Worm (Caenorhabditis elegans) whole organism, L1 larva: Measurements from ENCODE around the gene B0524.2.

ENCODE experiments used
- C16A3.4 ChIP-seq: fragments of 150-350 bp; optimal IDR thresholded peaks from 2 replicates; lab custom pipeline; 2014; ENCODE audit warnings: missing biosample characterization, missing genetic modification characterization
- F16B12.6 ChIP-seq: fragments of 150-350 bp; optimal IDR thresholded peaks from 2 replicates; lab custom pipeline; 2014; ENCODE audit warnings: missing biosample characterization, missing genetic modification characterization
- aly-2 ChIP-seq: fragments of 150-350 bp; optimal IDR thresholded peaks from 2 replicates; lab custom pipeline; 2014; ENCODE audit warnings: missing biosample characterization, missing genetic modification characterization
- ceh-63 ChIP-seq: fragments of 200-800 bp; sonication (Bioruptor generic); optimal IDR thresholded peaks from 2 replicates; lab custom pipeline; 2018; ENCODE audit warnings: mild to moderate bottlenecking, missing genetic modification characterization, missing compliant biosample characterization
- ceh-8 ChIP-seq: fragments of 200-800 bp; sonication (Bioruptor generic); optimal IDR thresholded peaks from 2 replicates; lab custom pipeline; 2018; ENCODE audit warnings: mild to moderate bottlenecking, missing genetic modification characterization, moderate library complexity, missing compliant biosample characterization
- ceh-82 ChIP-seq, 3 experiments: fragments of 150-350 bp in 1 of 3; sonication (generic microtip) in 2 of 3; optimal IDR thresholded peaks; 2 replicates each; lab custom pipeline; 2014 to 2017; ENCODE audit warnings: missing biosample characterization in 3 of 3, missing genetic modification characterization in 3 of 3
- ceh-88 ChIP-seq: fragments of 200-800 bp; sonication (Bioruptor generic); IDR thresholded peaks from 2 replicates; pipeline ENCODE4 v1.3.6; 2022; ENCODE audit warnings: missing genetic modification characterization, missing compliant biosample characterization
- ceh-90 ChIP-seq: sonication (generic microtip); optimal IDR thresholded peaks from 2 replicates; lab custom pipeline; 2016; ENCODE audit warnings: missing genetic modification characterization, missing compliant biosample characterization
- efl-1 ChIP-seq, 4 experiments: fragments of 150-350 bp; optimal IDR thresholded peaks in 3 of 4; peaks in 1 of 4; 1 replicate in 1 of 4; 2 replicates in 3 of 4; lab custom pipeline; 2014; ENCODE audit warnings: missing biosample characterization in 2 of 4, missing genetic modification characterization in 2 of 4, missing genetic modification reagents in 2 of 4
- efl-3 ChIP-seq: fragments of 200-800 bp; sonication (Bioruptor generic); optimal IDR thresholded peaks from 2 replicates; lab custom pipeline; 2018; ENCODE audit warnings: mild to moderate bottlenecking, missing genetic modification characterization, missing compliant biosample characterization
- egl-13 ChIP-seq: sonication (generic microtip); optimal IDR thresholded peaks from 2 replicates; lab custom pipeline; 2016; ENCODE audit warnings: missing genotype, missing genetic modification reagents, missing genetic modification characterization, missing compliant biosample characterization
- elt-3 ChIP-seq, 6 experiments: fragments of 150-350 bp in 1 of 6; sonication (generic microtip); optimal IDR thresholded peaks; 2 replicates each; lab custom pipeline; 2017 to 2018; ENCODE audit warnings: missing biosample characterization in 6 of 6, missing genetic modification characterization in 6 of 6, inconsistent platforms in 1 of 6
- fkh-4 ChIP-seq: sonication (generic microtip); optimal IDR thresholded peaks from 2 replicates; lab custom pipeline; 2016; ENCODE audit warnings: missing compliant biosample characterization, missing genetic modification characterization, borderline replicate concordance
- fos-1 ChIP-seq: fragments of 150-350 bp; optimal IDR thresholded peaks from 2 replicates; lab custom pipeline; 2014; ENCODE audit warnings: missing biosample characterization, missing genetic modification characterization
- hlh-17 ChIP-seq: fragments of 200-800 bp; sonication (Bioruptor generic); optimal IDR thresholded peaks from 2 replicates; lab custom pipeline; 2018; ENCODE audit warnings: missing genetic modification characterization, mild to moderate bottlenecking, missing compliant biosample characterization, moderate library complexity, borderline replicate concordance
- hlh-4 ChIP-seq: sonication (generic microtip); optimal IDR thresholded peaks from 2 replicates; lab custom pipeline; 2016; ENCODE audit warnings: mild to moderate bottlenecking, missing genetic modification characterization, missing compliant biosample characterization
- hpl-2 ChIP-seq: fragments of 150-350 bp; optimal IDR thresholded peaks from 2 replicates; lab custom pipeline; 2014; ENCODE audit warnings: missing biosample characterization, missing genetic modification reagents, missing genetic modification characterization
- lin-13 ChIP-seq: fragments of 150-350 bp; optimal IDR thresholded peaks from 2 replicates; lab custom pipeline; 2014; ENCODE audit warnings: missing biosample characterization, missing genetic modification reagents, missing genetic modification characterization
- lin-14 ChIP-seq: fragments of 200-800 bp; sonication (Bioruptor generic); optimal IDR thresholded peaks from 2 replicates; lab custom pipeline; 2018; ENCODE audit warnings: mild to moderate bottlenecking, missing genetic modification characterization, moderate library complexity, missing compliant biosample characterization
- lin-35 ChIP-seq, 2 experiments: fragments of 150-350 bp; optimal IDR thresholded peaks; 2 replicates each; lab custom pipeline; 2014; ENCODE audit warnings: missing biosample characterization in 2 of 2, missing genetic modification characterization in 2 of 2, missing genetic modification reagents in 2 of 2
- lir-3 ChIP-seq: sonication (generic microtip); optimal IDR thresholded peaks from 2 replicates; lab custom pipeline; 2016; ENCODE audit warnings: mild to moderate bottlenecking, missing genetic modification characterization, moderate library complexity, missing compliant biosample characterization; ENCODE audit not compliant: poor library complexity
- lsy-2 ChIP-seq, 2 experiments: fragments of 150-350 bp; optimal IDR thresholded peaks; 2 replicates each; lab custom pipeline; 2014; ENCODE audit warnings: missing biosample characterization in 2 of 2, missing genetic modification characterization in 2 of 2
- mab-9 ChIP-seq: fragments of 200-800 bp; sonication (Bioruptor generic); IDR thresholded peaks from 2 replicates; pipeline ENCODE4 v1.3.6; 2022; ENCODE audit warnings: missing genetic modification reagents, missing genetic modification characterization, missing compliant biosample characterization
- nhr-19 ChIP-seq: fragments of 200-800 bp; sonication (Bioruptor generic); conservative IDR thresholded peaks from 2 replicates; pipeline ENCODE4 v1.3.6; 2022; ENCODE audit warnings: missing genetic modification characterization, missing compliant biosample characterization
- nhr-47 ChIP-seq: sonication (generic microtip); optimal IDR thresholded peaks from 2 replicates; lab custom pipeline; 2016; ENCODE audit warnings: mild to moderate bottlenecking, missing genetic modification characterization, moderate library complexity, missing compliant biosample characterization
- nhr-76 ChIP-seq: sonication (generic microtip); optimal IDR thresholded peaks from 2 replicates; lab custom pipeline; 2017; ENCODE audit warnings: missing biosample characterization, missing genetic modification characterization
- nhr-85 ChIP-seq: sonication (generic microtip); peaks from one replicate; lab custom pipeline; 2016; ENCODE audit warnings: missing genetic modification characterization, inconsistent platforms, missing compliant biosample characterization
- sptf-1 ChIP-seq: fragments of 150-350 bp; optimal IDR thresholded peaks from 2 replicates; lab custom pipeline; 2014; ENCODE audit warnings: missing biosample characterization, missing genetic modification characterization
- swsn-7 ChIP-seq: sonication (generic microtip); optimal IDR thresholded peaks from 2 replicates; lab custom pipeline; 2016; ENCODE audit warnings: missing genetic modification characterization, missing compliant biosample characterization
- tbx-2 ChIP-seq: sonication (generic microtip); optimal IDR thresholded peaks from 2 replicates; lab custom pipeline; 2016; ENCODE audit warnings: missing genetic modification characterization, missing compliant biosample characterization
- unc-130 ChIP-seq: fragments of 150-350 bp; optimal IDR thresholded peaks from 2 replicates; lab custom pipeline; 2017; ENCODE audit warnings: missing biosample characterization, missing genetic modification characterization, inconsistent platforms
- unc-98 ChIP-seq: fragments of 200-800 bp; sonication (Bioruptor generic); IDR thresholded peaks from 2 replicates; pipeline ENCODE4 v1.3.6; 2022; ENCODE audit warnings: missing genetic modification characterization, missing compliant biosample characterization
- xbp-1 ChIP-seq: sonication (generic microtip); optimal IDR thresholded peaks from 2 replicates; lab custom pipeline; 2016; ENCODE audit warnings: missing genetic modification characterization, missing compliant biosample characterization
- zip-4 ChIP-seq: fragments of 200-800 bp; sonication (Bioruptor generic); optimal IDR thresholded peaks from 2 replicates; lab custom pipeline; 2018; ENCODE audit warnings: mild to moderate bottlenecking, missing genetic modification characterization, moderate library complexity, missing compliant biosample characterization

B0524.2 gene

DNA sequence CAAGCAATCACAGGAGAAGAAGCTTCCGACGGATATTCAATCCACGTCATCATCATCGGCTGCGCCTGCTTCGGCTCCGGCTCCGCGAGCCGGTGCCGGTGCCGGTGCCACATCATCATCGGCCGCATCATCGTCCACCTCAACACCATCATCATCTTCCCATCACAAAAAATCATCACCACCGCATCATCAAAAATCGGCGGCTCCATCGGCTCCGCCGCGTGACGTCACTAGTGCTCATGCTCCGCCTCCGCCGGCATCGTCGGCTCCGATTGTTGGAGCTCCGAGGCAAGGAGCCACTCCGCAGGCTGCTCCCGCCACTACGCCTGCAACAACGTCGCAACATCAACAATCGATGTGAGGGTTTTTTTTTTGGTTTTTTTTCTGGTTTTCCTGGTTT, 38.2 kb downstream of the B0524.2 start (continued):
- no peak for TF ChIP-seq hlh-17

DNA sequence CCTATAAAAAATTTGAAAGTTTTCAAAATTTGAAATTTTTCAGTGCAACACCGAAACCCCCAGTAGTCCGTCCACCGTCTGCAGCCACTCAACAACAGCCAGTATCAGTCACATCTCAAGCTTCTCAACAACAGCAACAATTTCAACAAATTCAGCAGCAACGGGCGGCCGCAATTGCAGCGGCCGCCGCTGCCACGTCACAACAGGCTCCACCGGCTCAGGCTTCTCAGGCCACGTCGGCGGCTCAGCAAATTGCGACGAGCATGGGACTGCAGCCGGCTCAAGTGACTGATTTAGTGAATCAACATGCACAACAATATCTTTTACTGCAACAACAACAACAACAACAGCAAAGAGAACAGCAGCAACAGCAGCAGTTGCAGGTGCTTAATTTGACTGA, 40.3 kb downstream of the B0524.2 start:
- TF ChIP-seq fos-1 (tag; lab: Kevin White, UChicago) (no peak), mab-9 (GFP tag; lab: Robert Waterston, UW) (no peak), hlh-4 (tag; lab: Kevin White, UChicago) (no peak), ceh-63 (GFP tag; lab: Kevin White, UChicago) (no peak), lin-14 (GFP tag; lab: Kevin White, UChicago) (no peak), xbp-1 (tag; lab: Kevin White, UChicago) (no peak), lin-35 (GFP tag; optimal IDR thresholded peaks at IDR 0.05; lab: Kevin White, UChicago) (no peak), unc-130 (tag; lab: Kevin White, UChicago) (no peak), elt-3 (tag; optimal IDR thresholded peaks at IDR 0.05; lab: Kevin White, UChicago) (no peak)
- TF ChIP-seq, all 84 proteins: peak for 0

DNA sequence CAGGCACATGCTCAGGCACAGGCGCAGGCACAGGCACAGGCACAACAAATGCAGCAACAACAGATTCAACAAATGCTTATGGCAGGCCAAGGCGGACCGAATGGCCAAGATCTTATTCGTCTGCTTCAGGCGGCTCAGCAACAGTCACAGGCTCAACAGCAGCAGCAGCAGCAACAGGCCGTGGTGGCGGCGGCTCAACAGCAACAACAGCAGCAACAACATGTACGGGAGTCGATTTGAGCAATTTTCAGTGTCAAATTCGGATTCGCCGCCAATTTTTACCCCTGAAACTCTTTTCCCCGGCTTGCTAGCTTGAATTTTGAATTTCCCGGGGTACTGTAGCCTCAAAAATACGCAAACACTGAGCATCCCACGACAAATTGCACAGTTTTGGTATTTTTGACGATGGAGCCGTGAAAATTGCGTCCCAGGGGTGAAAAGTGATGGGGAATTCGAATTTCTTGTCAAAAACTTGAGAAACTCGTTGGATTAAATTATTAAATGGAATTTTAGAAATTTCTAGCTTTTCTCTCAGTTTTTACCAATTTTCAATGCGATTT, 44.1 kb downstream of the B0524.2 start:
- TF ChIP-seq efl-1 (optimal IDR thresholded peaks at IDR 0.05; lab: Kevin White, UChicago) (no peak), efl-1 (GFP tag; optimal IDR thresholded peaks at IDR 0.05 in 1 of 2; lab: Kevin White, UChicago) (peak in 1 of 2 experiments; percentile 92), lsy-2 (tag; optimal IDR thresholded peaks at IDR 0.05; lab: Kevin White, UChicago) (peak; percentile 34 to 59), egl-13 (tag; lab: Kevin White, UChicago) (no peak), lin-13 (GFP tag; lab: Kevin White, UChicago) (peak; percentile 70), nhr-85 (tag; lab: Kevin White, UChicago) (peak; percentile 17), ceh-82 (tag; optimal IDR thresholded peaks at IDR 0.05; lab: Kevin White, UChicago) (no peak)

DNA sequence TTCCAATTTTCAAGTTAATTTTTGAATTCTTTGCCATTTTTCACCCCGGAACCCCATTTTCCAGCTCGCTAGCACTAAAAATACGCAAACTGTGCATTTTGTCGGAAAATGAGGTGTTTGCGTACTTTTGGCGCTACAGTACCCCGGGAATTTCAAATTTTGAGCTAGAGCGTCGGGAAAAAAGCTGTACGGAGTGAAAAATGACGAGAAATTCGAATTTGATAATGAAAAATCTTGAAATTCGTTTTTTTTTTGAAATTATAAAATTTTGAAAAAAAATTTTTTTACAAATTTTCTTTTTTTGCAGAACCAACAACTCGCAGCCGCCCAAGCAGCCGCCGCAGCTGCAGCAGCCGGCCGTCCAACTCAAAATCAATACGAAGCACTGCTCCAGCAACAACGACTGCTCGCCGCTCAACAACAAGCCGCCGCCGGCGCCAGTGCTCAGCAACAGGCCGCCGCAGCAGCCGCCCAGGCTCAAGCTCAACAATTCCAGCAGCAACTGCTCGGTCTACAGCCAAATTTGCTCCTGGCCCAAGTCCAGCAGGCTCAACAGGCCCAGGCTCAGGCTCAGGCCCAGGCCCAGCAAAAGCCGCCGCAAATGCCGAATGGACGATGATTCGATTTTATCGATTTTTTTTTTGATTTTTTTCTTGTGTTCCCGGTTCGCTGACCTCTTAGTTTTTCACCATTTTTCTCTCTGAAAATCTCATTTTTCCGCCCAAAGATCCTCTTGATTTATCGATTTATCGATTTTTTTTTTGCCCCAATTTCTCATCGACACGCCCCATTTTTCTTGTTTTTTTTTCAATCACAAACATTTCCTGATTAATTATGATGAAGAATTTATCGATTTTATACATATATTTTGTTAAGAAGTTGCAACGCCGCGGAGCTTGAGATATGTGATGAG, 45.1 kb downstream of the B0524.2 start:
- TF ChIP-seq lsy-2 (tag; optimal IDR thresholded peaks at IDR 0.05; lab: Kevin White, UChicago): peak; percentile 55 to 58
- no peak for TF ChIP-seq nhr-76 (tag; lab: Kevin White, UChicago)
- peak; percentile 61 for TF ChIP-seq nhr-85 (tag; lab: Kevin White, UChicago)
- peak; percentile 0 for TF ChIP-seq ceh-8
- TF ChIP-seq elt-3 (tag; optimal IDR thresholded peaks at IDR 0.05; lab: Kevin White, UChicago): no peak
- no peak for TF ChIP-seq efl-1 (optimal IDR thresholded peaks at IDR 0.05; lab: Kevin White, UChicago)
- peak in 1 of 2 experiments; percentile 77 for TF ChIP-seq efl-1 (GFP tag; optimal IDR thresholded peaks at IDR 0.05 in 1 of 2; lab: Kevin White, UChicago)

DNA sequence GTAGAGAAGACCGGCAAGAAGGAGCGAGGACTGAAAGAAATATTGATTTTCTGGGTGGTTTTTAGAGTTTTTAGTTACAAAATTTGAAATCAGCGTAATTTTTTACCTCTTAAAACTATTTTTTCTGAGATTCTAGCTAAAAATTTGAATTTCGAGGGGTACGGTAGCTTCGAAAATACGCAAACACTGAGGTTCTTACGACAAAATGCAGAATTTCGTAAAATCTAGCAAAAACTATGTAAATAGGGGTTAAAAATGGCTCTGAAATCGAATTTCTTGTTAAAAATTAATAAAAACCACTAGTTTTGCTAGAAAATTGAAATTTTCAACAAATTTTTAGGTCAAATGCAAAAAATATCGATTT, 45.8 kb downstream of the B0524.2 start:
- no peak for TF ChIP-seq ceh-88 (GFP tag; lab: Robert Waterston, UW)
- peak; percentile 66 for TF ChIP-seq aly-2 (tag; lab: Kevin White, UChicago)
- TF ChIP-seq lin-13 (GFP tag; lab: Kevin White, UChicago): peak; percentile 24
- TF ChIP-seq egl-13 (tag; lab: Kevin White, UChicago): no peak
- no peak for TF ChIP-seq zip-4 (GFP tag; lab: Kevin White, UChicago)
- no peak for TF ChIP-seq efl-1 (optimal IDR thresholded peaks at IDR 0.05; lab: Kevin White, UChicago)
- peak in 1 of 2 experiments; percentile 54 for TF ChIP-seq efl-1 (GFP tag; optimal IDR thresholded peaks at IDR 0.05 in 1 of 2; lab: Kevin White, UChicago)
- TF ChIP-seq C16A3.4 (tag; lab: Kevin White, UChicago): no peak
- no peak for TF ChIP-seq swsn-7 (tag; lab: Kevin White, UChicago)
- peak; percentile 24 to 61 for TF ChIP-seq lsy-2 (tag; optimal IDR thresholded peaks at IDR 0.05; lab: Kevin White, UChicago)
- peak; percentile 49 for TF ChIP-seq nhr-85 (tag; lab: Kevin White, UChicago)

DNA sequence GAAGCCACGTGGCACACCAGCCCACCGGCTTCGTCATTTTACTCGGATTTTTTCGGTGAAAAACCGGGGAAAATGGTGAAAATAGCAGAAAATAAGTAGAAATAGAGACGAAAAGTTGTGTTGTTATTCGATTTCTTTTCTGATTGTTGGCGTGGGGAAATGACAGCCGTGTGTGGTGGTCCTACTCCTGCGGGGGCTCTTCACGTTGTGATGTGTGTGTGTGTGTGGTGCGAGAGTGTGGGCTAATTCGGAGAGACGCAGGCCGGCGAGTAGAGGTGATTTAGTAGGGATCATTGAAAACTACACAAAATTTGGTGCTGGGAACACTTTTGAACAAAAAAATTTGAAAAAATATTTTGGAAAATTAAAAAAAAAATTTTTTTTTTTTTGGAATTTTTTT, 49.6 kb downstream of the B0524.2 start, which contains the start of gene F53A3.1:
TSS of gene F53A3.1 (minus strand) at position 150 of the 400 bp plus-strand sequence.
- no peak for TF ChIP-seq hpl-2 (GFP tag; lab: Kevin White, UChicago)
- no peak for TF ChIP-seq ceh-8
- no peak for TF ChIP-seq ceh-90 (tag; lab: Kevin White, UChicago)
- no peak for TF ChIP-seq efl-3
- no peak for TF ChIP-seq F16B12.6
- TF ChIP-seq fkh-4 (tag; lab: Kevin White, UChicago): no peak
- TF ChIP-seq egl-13 (tag; lab: Kevin White, UChicago): no peak
- TF ChIP-seq sptf-1: no peak
- no peak for TF ChIP-seq elt-3 (tag; optimal IDR thresholded peaks at IDR 0.05; lab: Kevin White, UChicago)
- no peak for TF ChIP-seq unc-98
- no peak for TF ChIP-seq nhr-19 (GFP tag; lab: Robert Waterston, UW)
- TF ChIP-seq lir-3: no peak
- no peak for TF ChIP-seq zip-4 (GFP tag; lab: Kevin White, UChicago)
- no peak for TF ChIP-seq nhr-47 (tag; lab: Kevin White, UChicago)
- no peak for TF ChIP-seq tbx-2
- TF ChIP-seq nhr-85 (tag; lab: Kevin White, UChicago): no peak
- no peak for TF ChIP-seq lin-13 (GFP tag; lab: Kevin White, UChicago)
